Worm (Caenorhabditis elegans): ENCODE results near the gene F01G10.6.

- no peak for TF ChIP-seq fkh-3 (tag; optimal IDR thresholded peaks at IDR 0.05)
- TF ChIP-seq F39B2.1 (GFP tag; IDR thresholded peaks at IDR 0.05): no peak
- no peak for TF ChIP-seq mxl-1 (tag; optimal IDR thresholded peaks at IDR 0.05)
Observed at ce11 chrIV:10230971-10231370, 3.5 kb upstream of the F01G10.6 start, which contains the start of gene F01G10.5.

Data from whole organism, young adult.